Worm (Caenorhabditis elegans) whole organism, L4 larva: Measurements from ENCODE around the gene fem-1.

Experiments
- D1046.2 ChIP-seq: fragments of 200-800 bp; sonication (Bioruptor generic); IDR thresholded peaks from 2 replicates; pipeline ENCODE4 v1.3.6; 2022; ENCODE audit warnings: missing genetic modification characterization, missing compliant biosample characterization
- F44E2.7 ChIP-seq: fragments of 200-800 bp; sonication (Bioruptor generic); IDR thresholded peaks from 2 replicates; pipeline ENCODE4 v2.1.2; 2022; ENCODE audit warnings: missing genetic modification characterization, missing compliant biosample characterization
- F49E8.2 ChIP-seq: sonication (generic microtip); optimal IDR thresholded peaks from 2 replicates; lab custom pipeline; 2016; ENCODE audit warnings: missing compliant biosample characterization, mild to moderate bottlenecking, missing genetic modification characterization, borderline replicate concordance
- T26A8.4 ChIP-seq: fragments of 200-800 bp; sonication (Bioruptor generic); IDR thresholded peaks from 2 replicates; pipeline ENCODE4 v1.3.6; 2022; ENCODE audit warnings: missing genetic modification characterization, missing compliant biosample characterization
- aha-1 ChIP-seq: fragments of 150-350 bp; peaks from one replicate; lab custom pipeline; 2014; ENCODE audit warnings: missing biosample characterization, missing genetic modification characterization
- ceh-28 ChIP-seq: fragments of 150-350 bp; optimal IDR thresholded peaks from 2 replicates; lab custom pipeline; 2014; ENCODE audit warnings: missing biosample characterization, missing genetic modification reagents, missing genetic modification characterization
- cey-2 ChIP-seq: sonication (generic microtip); optimal IDR thresholded peaks from 3 replicates; lab custom pipeline; 2017; ENCODE audit warnings: missing genetic modification characterization, mild to moderate bottlenecking, missing compliant biosample characterization, antibody characterized with exemption, borderline replicate concordance; ENCODE audit not compliant: insufficient read depth
- daf-16 ChIP-seq, 3 experiments: sonication (generic microtip); optimal IDR thresholded peaks; 2 replicates each; lab custom pipeline; 2016 to 2017; ENCODE audit warnings: missing genetic modification characterization in 3 of 3, missing genetic modification reagents in 3 of 3, mild to moderate bottlenecking in 2 of 3, missing compliant biosample characterization in 2 of 3, missing biosample characterization in 1 of 3, moderate library complexity in 1 of 3
- dmd-6 ChIP-seq: fragments of 200-800 bp; sonication (Bioruptor generic); IDR thresholded peaks from 2 replicates; pipeline ENCODE4 v1.3.6; 2022; ENCODE audit warnings: missing genetic modification reagents, missing genetic modification characterization, missing compliant biosample characterization
- dmd-8 ChIP-seq: fragments of 200-800 bp; sonication (Bioruptor generic); IDR thresholded peaks from 2 replicates; pipeline ENCODE4 v1.3.6; 2022; ENCODE audit warnings: missing genetic modification characterization, missing compliant biosample characterization
- dmd-9 ChIP-seq: fragments of 200-800 bp; sonication (Bioruptor generic); IDR thresholded peaks from 2 replicates; pipeline ENCODE4 v1.3.6; 2022; ENCODE audit warnings: missing genetic modification reagents, missing genetic modification characterization, missing compliant biosample characterization
- dpl-1 ChIP-seq: fragments of 150-350 bp; optimal IDR thresholded peaks from 2 replicates; lab custom pipeline; 2014; ENCODE audit warnings: missing biosample characterization, missing genetic modification reagents, missing genetic modification characterization
- egl-43 ChIP-seq: fragments of 200-800 bp; sonication (Bioruptor generic); IDR thresholded peaks from 2 replicates; pipeline ENCODE4 v1.3.6; 2022; ENCODE audit warnings: missing genetic modification reagents, missing genetic modification characterization, missing compliant biosample characterization
- fos-1 ChIP-seq: fragments of 150-350 bp; optimal IDR thresholded peaks from 2 replicates; lab custom pipeline; 2014; ENCODE audit warnings: missing biosample characterization, missing genetic modification characterization
- hif-1 ChIP-seq, 2 experiments: sonication (generic microtip); optimal IDR thresholded peaks; 2 replicates each; lab custom pipeline; 2016 to 2017; ENCODE audit warnings: missing compliant biosample characterization in 2 of 2, missing genetic modification characterization in 2 of 2, missing genetic modification reagents in 2 of 2, missing genotype in 2 of 2, mild to moderate bottlenecking in 1 of 2
- hlh-11 ChIP-seq: fragments of 200-800 bp; sonication (Bioruptor generic); optimal IDR thresholded peaks from 2 replicates; lab custom pipeline; 2018; ENCODE audit warnings: mild to moderate bottlenecking, missing genetic modification characterization, missing compliant biosample characterization
- hlh-30 ChIP-seq: sonication (generic microtip); optimal IDR thresholded peaks from 2 replicates; lab custom pipeline; 2017; ENCODE audit warnings: antibody characterized with exemption, mild to moderate bottlenecking, missing genetic modification characterization, missing compliant biosample characterization; ENCODE audit not compliant: insufficient read depth
- hmg-1.1 ChIP-seq: fragments of 200-800 bp; sonication (Bioruptor generic); IDR thresholded peaks from 2 replicates; pipeline ENCODE4 v1.3.6; 2022; ENCODE audit warnings: missing genetic modification reagents, missing genetic modification characterization, missing compliant biosample characterization
- jun-1 ChIP-seq: fragments of 150-350 bp; optimal IDR thresholded peaks from 2 replicates; lab custom pipeline; 2014; ENCODE audit warnings: missing biosample characterization, missing genetic modification reagents, missing genetic modification characterization
- lin-15B ChIP-seq: fragments of 150-350 bp; sonication (generic microtip); optimal IDR thresholded peaks from 3 replicates; lab custom pipeline; 2014; ENCODE audit warnings: missing biosample characterization, missing genetic modification characterization
- lir-3 ChIP-seq: sonication (generic microtip); optimal IDR thresholded peaks from 2 replicates; lab custom pipeline; 2016; ENCODE audit warnings: mild to moderate bottlenecking, missing genetic modification characterization, missing compliant biosample characterization
- lsy-2 ChIP-seq, 2 experiments: fragments of 150-350 bp in 1 of 2; sonication (generic microtip) in 1 of 2; optimal IDR thresholded peaks; 2 replicates each; lab custom pipeline; 2014 to 2017; ENCODE audit warnings: missing biosample characterization in 2 of 2, missing genetic modification characterization in 2 of 2
- madf-9 ChIP-seq: fragments of 200-800 bp; sonication (Bioruptor generic); conservative IDR thresholded peaks from 2 replicates; pipeline ENCODE4 v1.3.6; 2022; ENCODE audit warnings: missing genetic modification reagents, missing genetic modification characterization, missing compliant biosample characterization
- mdl-1 ChIP-seq, 2 experiments: fragments of 150-350 bp in 1 of 2; sonication (generic microtip) in 1 of 2; optimal IDR thresholded peaks; 2 replicates each; lab custom pipeline; 2014 to 2017; ENCODE audit warnings: missing biosample characterization in 2 of 2, missing genetic modification characterization in 2 of 2
- mdt-29 ChIP-seq: fragments of 200-800 bp; sonication (Bioruptor generic); IDR thresholded peaks from 2 replicates; pipeline ENCODE4 v1.3.6; 2022; ENCODE audit warnings: missing genetic modification reagents, missing genetic modification characterization, missing compliant biosample characterization
- mep-1 ChIP-seq: fragments of 150-350 bp; sonication (generic microtip); optimal IDR thresholded peaks from 3 replicates; lab custom pipeline; 2014; ENCODE audit warnings: missing biosample characterization, missing genetic modification characterization
- mxl-3 ChIP-seq: fragments of 200-800 bp; sonication (Bioruptor generic); optimal IDR thresholded peaks from 2 replicates; lab custom pipeline; 2018; ENCODE audit warnings: mild to moderate bottlenecking, missing genetic modification characterization, missing compliant biosample characterization
- nhr-10 ChIP-seq: fragments of 150-350 bp; optimal IDR thresholded peaks from 2 replicates; lab custom pipeline; 2014; ENCODE audit warnings: missing biosample characterization, missing genetic modification characterization
- nhr-102 ChIP-seq: sonication (generic microtip); optimal IDR thresholded peaks from 2 replicates; lab custom pipeline; 2016; ENCODE audit warnings: mild to moderate bottlenecking, missing genetic modification characterization, moderate library complexity, missing compliant biosample characterization
- nhr-11 ChIP-seq: fragments of 150-350 bp; optimal IDR thresholded peaks from 2 replicates; lab custom pipeline; 2014; ENCODE audit warnings: missing biosample characterization, missing genetic modification characterization
- nhr-237 ChIP-seq: sonication (generic microtip); optimal IDR thresholded peaks from 2 replicates; lab custom pipeline; 2017; ENCODE audit warnings: missing biosample characterization, missing genetic modification characterization
- nhr-28 ChIP-seq: fragments of 150-350 bp; optimal IDR thresholded peaks from 2 replicates; lab custom pipeline; 2014; ENCODE audit warnings: missing biosample characterization, missing genetic modification characterization
- nhr-6 ChIP-seq: fragments of 150-350 bp; optimal IDR thresholded peaks from 2 replicates; lab custom pipeline; 2014; ENCODE audit warnings: missing biosample characterization, missing genetic modification characterization
- nhr-77 ChIP-seq: fragments of 150-350 bp; optimal IDR thresholded peaks from 2 replicates; lab custom pipeline; 2014; ENCODE audit warnings: missing biosample characterization, missing genetic modification characterization
- pha-4 ChIP-seq, 2 experiments: fragments of 150-350 bp in 1 of 2; fragments of 200-800 bp in 1 of 2; sonication (Bioruptor generic) in 1 of 2; IDR thresholded peaks in 1 of 2; optimal IDR thresholded peaks in 1 of 2; 2 replicates each; pipeline versions ENCODE4 v1.3.6 to Lab custom; 2014 to 2022; ENCODE audit warnings: missing genetic modification characterization in 2 of 2, missing genetic modification reagents in 2 of 2, missing biosample characterization in 1 of 2, missing compliant biosample characterization in 1 of 2
- pqm-1 ChIP-seq: sonication (generic microtip); optimal IDR thresholded peaks from 2 replicates; lab custom pipeline; 2017; ENCODE audit warnings: missing biosample characterization, missing genetic modification characterization
- spr-1 ChIP-seq: sonication (generic microtip); optimal IDR thresholded peaks from 2 replicates; lab custom pipeline; 2016; ENCODE audit warnings: mild to moderate bottlenecking, missing genetic modification characterization, missing compliant biosample characterization
- tra-1 ChIP-seq: fragments of 200-800 bp; sonication (Bioruptor generic); IDR thresholded peaks from 2 replicates; pipeline ENCODE4 v1.3.6; 2022; ENCODE audit warnings: missing genetic modification reagents, missing genetic modification characterization, missing compliant biosample characterization
- unc-130 ChIP-seq: sonication (generic microtip); optimal IDR thresholded peaks from 2 replicates; lab custom pipeline; 2016; ENCODE audit warnings: missing genetic modification reagents, missing genetic modification characterization, missing compliant biosample characterization
- unc-62 ChIP-seq, 3 experiments: fragments of 150-350 bp in 1 of 3; sonication (generic microtip); optimal IDR thresholded peaks in 2 of 3; peaks in 1 of 3; 1 replicate in 1 of 3; 2 replicates in 2 of 3; lab custom pipeline; 2014 to 2017; ENCODE audit warnings: missing biosample characterization in 3 of 3, missing genetic modification characterization in 3 of 3, missing genetic modification reagents in 3 of 3, missing genotype in 1 of 3
- zag-1 ChIP-seq: fragments of 150-350 bp; optimal IDR thresholded peaks from 2 replicates; lab custom pipeline; 2014; ENCODE audit warnings: missing biosample characterization, missing genetic modification characterization
- zip-11 ChIP-seq: fragments of 200-800 bp; sonication (Bioruptor generic); IDR thresholded peaks from 2 replicates; pipeline ENCODE4 v1.3.6; 2022; ENCODE audit warnings: missing genetic modification characterization, missing compliant biosample characterization
- ztf-7 ChIP-seq: fragments of 150-350 bp; optimal IDR thresholded peaks from 2 replicates; lab custom pipeline; 2014; ENCODE audit warnings: missing biosample characterization, missing genetic modification characterization

Gene fem-1

ce11 chrIV:5584384-5584783 is 46.6 kb upstream of the fem-1 start, which contains the start of gene fkh-7:
Gene fkh-7 (plus strand): TSS chrIV:5584684.
- no peak for TF ChIP-seq nhr-28 (tag; lab: Kevin White, UChicago)
- no peak for TF ChIP-seq nhr-77
- TF ChIP-seq cey-2 (tag; lab: Kevin White, UChicago) = no peak
- no peak for TF ChIP-seq egl-43 (GFP tag; lab: Robert Waterston, UW)
- no peak for TF ChIP-seq T26A8.4 (GFP tag; lab: Robert Waterston, UW)
- no peak for TF ChIP-seq dmd-8 (GFP tag; lab: Robert Waterston, UW)
- no peak for TF ChIP-seq spr-1 (tag; lab: Kevin White, UChicago)
- no peak for TF ChIP-seq mdt-29 (GFP tag; lab: Robert Waterston, UW)
- TF ChIP-seq zip-11 (GFP tag; lab: Robert Waterston, UW) = no peak
- no peak for TF ChIP-seq lin-15B (tag; lab: Kevin White, UChicago)
- no peak for TF ChIP-seq pha-4 (GFP tag; IDR thresholded peaks at IDR 0.05; lab: Robert Waterston, UW)
- TF ChIP-seq pha-4 (tag; optimal IDR thresholded peaks at IDR 0.05; lab: Kevin White, UChicago) = no peak
- TF ChIP-seq nhr-10 (tag; lab: Kevin White, UChicago) = no peak
- TF ChIP-seq unc-130 (GFP tag; lab: Kevin White, UChicago) = no peak
- no peak for TF ChIP-seq dpl-1 (GFP tag; lab: Kevin White, UChicago)
- no peak for TF ChIP-seq F44E2.7 (GFP tag; lab: Robert Waterston, UW)
- TF ChIP-seq hlh-11 (tag; lab: Kevin White, UChicago) = no peak
- no peak for TF ChIP-seq madf-9 (GFP tag; lab: Robert Waterston, UW)
- TF ChIP-seq lsy-2 (tag; optimal IDR thresholded peaks at IDR 0.05; lab: Kevin White, UChicago) = no peak

DNA sequence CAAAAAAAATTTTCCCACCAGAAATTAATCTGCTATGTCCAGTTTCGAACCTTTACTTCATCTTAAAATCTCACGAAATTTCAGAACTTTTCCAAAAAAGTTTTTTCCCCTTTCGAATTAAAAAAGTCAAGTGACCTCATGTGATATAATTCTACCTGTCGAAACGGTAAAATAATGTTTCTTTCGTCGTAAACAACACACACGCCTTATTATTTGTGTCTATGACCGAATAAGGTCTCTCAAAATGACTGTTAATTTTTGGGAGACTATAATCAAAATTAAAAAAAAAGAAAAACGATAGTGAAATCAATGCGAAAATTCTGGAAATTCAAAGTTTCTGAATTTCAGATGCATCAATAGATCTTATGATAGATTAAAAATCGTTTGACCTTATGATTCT is 45.4 kb upstream of the fem-1 start:
- TF ChIP-seq nhr-28 (tag; lab: Kevin White, UChicago) (peak; percentile 42), dmd-8 (GFP tag; lab: Robert Waterston, UW) (no peak), daf-16 (GFP tag; optimal IDR thresholded peaks at IDR 0.05; lab: Kevin White, UChicago) (no peak), daf-16 (tag; optimal IDR thresholded peaks at IDR 0.05; lab: Kevin White, UChicago) (peak; percentile 95), hlh-30 (tag; lab: Kevin White, UChicago) (peak; percentile 34), dmd-9 (no peak)
- TF ChIP-seq, all 104 proteins: peak for 3

DNA sequence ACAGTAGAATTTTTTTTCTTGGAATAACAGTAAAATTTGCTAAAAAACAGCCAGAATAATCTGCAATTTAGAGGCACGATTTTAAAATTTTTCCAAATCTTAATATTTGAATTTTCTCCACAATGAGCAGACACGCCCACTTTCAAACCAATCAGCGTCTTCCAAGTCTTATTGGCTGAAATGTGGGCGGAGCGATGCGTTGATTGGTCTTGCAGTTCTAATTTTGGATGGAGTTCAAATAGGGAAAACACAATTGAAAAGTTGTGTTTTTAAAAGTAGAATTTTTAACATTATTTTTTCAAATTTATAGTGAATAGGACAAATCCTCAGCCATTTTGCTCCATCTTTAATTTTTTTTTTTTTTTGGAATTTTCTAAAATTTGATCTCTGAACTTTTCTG is 45.0 kb upstream of the fem-1 start:
- TF ChIP-seq cey-2 (tag; lab: Kevin White, UChicago) (no peak), lir-3 (tag; lab: Kevin White, UChicago) (no peak), D1046.2 (GFP tag; lab: Robert Waterston, UW) (no peak), F49E8.2 (tag; lab: Kevin White, UChicago) (no peak), ceh-28 (tag; lab: Kevin White, UChicago) (no peak), aha-1 (tag; lab: Kevin White, UChicago) (no peak)

DNA sequence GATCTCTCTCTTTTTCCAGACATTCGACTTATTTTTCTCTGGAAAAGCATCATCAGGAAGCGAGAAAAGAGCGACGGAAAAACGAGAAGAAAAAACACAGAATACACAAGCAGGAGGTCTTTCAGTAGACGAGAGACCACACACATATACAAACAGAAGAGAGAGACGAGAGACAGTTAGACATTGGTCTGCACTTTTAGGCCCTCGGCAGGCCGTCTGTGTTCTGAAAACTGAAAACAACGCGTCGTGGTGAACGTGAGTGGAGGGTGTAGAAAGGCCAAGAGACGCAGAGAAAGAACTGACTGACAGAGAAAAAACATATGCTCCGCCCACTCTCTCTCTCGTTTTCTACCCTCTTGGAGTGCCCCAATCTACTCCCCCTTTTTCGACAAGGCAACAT is 44.5 kb upstream of the fem-1 start:
- TF ChIP-seq nhr-6 (tag; lab: Kevin White, UChicago) (no peak), pqm-1 (tag; lab: Kevin White, UChicago) (peak; percentile 43), tra-1 (GFP tag; lab: Robert Waterston, UW) (0 out of 2 replicates have a peak, but pooled peaks have one; percentile 36), lsy-2 (tag; optimal IDR thresholded peaks at IDR 0.05; lab: Kevin White, UChicago) (peak in 1 of 2 experiments; percentile 36), egl-43 (GFP tag; lab: Robert Waterston, UW) (no peak), nhr-237 (tag; lab: Kevin White, UChicago) (no peak), ceh-28 (tag; lab: Kevin White, UChicago) (no peak), hmg-1.1 (GFP tag; lab: Robert Waterston, UW) (peak; percentile 69), fos-1 (tag; lab: Kevin White, UChicago) (no peak), unc-62 (GFP tag; optimal IDR thresholded peaks at IDR 0.05 in 1 of 2; lab: Kevin White, UChicago) (peak in 1 of 2 experiments; percentile 70), unc-62 (tag; optimal IDR thresholded peaks at IDR 0.05; lab: Kevin White, UChicago) (no peak), mxl-3 (GFP tag; lab: Kevin White, UChicago) (peak; percentile 67), mep-1 (tag; lab: Kevin White, UChicago) (peak; percentile 65), nhr-11 (tag; lab: Kevin White, UChicago) (peak; percentile 62), nhr-102 (tag; lab: Kevin White, UChicago) (no peak), hif-1 (tag; optimal IDR thresholded peaks at IDR 0.05; lab: Kevin White, UChicago) (peak in 1 of 2 experiments; percentile 55), dmd-6 (GFP tag; lab: Robert Waterston, UW) (peak; percentile 45), zag-1 (tag; lab: Kevin White, UChicago) (no peak), ztf-7 (tag; lab: Kevin White, UChicago) (peak; percentile 6), dpl-1 (GFP tag; lab: Kevin White, UChicago) (no peak), mdl-1 (tag; optimal IDR thresholded peaks at IDR 0.05; lab: Kevin White, UChicago) (peak in 1 of 2 experiments; percentile 81), D1046.2 (GFP tag; lab: Robert Waterston, UW) (no peak), jun-1 (peak; percentile 24), hlh-11 (tag; lab: Kevin White, UChicago) (peak; percentile 85)
